Worm (Caenorhabditis elegans): ENCODE data around the gene ZK180.8.

DNA sequence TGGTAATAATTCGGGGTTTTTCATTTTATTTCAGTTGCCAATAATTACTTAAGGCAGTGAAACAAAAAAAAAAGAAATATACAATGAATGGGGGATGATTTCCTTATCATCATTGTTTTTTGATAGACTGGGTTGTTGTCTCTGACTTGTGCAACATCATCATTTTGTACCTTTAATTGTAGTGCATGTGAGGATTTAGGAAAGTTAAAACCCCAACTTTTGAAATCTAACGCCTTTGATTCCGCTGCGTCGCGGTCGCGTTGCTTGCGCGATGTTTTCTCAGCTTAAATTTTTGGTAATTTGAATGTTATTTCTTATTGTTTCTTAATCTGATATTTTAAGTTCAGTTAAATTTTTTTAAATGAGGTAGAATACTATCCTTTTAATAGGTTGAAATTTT is 34.3 kb upstream of the ZK180.8 start, which contains the start of gene ZK185.5:
- TF ChIP-seq ceh-9 (tag; optimal IDR thresholded peaks at IDR 0.05) (no peak), skn-1 (tag; optimal IDR thresholded peaks at IDR 0.05) (no peak), ama-1 (optimal IDR thresholded peaks at IDR 0.05) (no peak), nhr-25 (tag; optimal IDR thresholded peaks at IDR 0.05) (no peak), sea-2 (GFP tag; optimal IDR thresholded peaks at IDR 0.05) (no peak), mdl-1 (tag; optimal IDR thresholded peaks at IDR 0.05) (no peak), daf-12 (tag; optimal IDR thresholded peaks at IDR 0.05) (no peak), zag-1 (tag; optimal IDR thresholded peaks at IDR 0.05) (no peak), fkh-10 (GFP tag; optimal IDR thresholded peaks at IDR 0.05) (no peak), fos-1 (tag; optimal IDR thresholded peaks at IDR 0.05) (no peak)
